Worm (Caenorhabditis elegans) whole organism, L1 larva: ENCODE data around the gene T23B12.11.
A peak's percentile ranks its signal among the peaks of the same experiment; 100 is the strongest.

Source experiments
- C04F5.9 ChIP-seq: sonication (generic microtip); optimal IDR thresholded peaks from 2 replicates; lab custom pipeline; 2016; ENCODE audit warnings: missing genetic modification characterization, missing compliant biosample characterization
- F16B12.6 ChIP-seq: fragments of 150-350 bp; optimal IDR thresholded peaks from 2 replicates; lab custom pipeline; 2014; ENCODE audit warnings: missing biosample characterization, missing genetic modification characterization
- Y116A8C.19 ChIP-seq: sonication (generic microtip); optimal IDR thresholded peaks from 2 replicates; lab custom pipeline; 2016; ENCODE audit warnings: missing compliant biosample characterization, missing genetic modification characterization, borderline replicate concordance
- alr-1 ChIP-seq: fragments of 200-800 bp; sonication (Bioruptor generic); optimal IDR thresholded peaks from 2 replicates; lab custom pipeline; 2018; ENCODE audit warnings: borderline replicate concordance, mild to moderate bottlenecking, missing genetic modification characterization, missing compliant biosample characterization
- ama-1 ChIP-seq: fragments of 150-350 bp; optimal IDR thresholded peaks from 2 replicates; lab custom pipeline; 2014
- blmp-1 ChIP-seq: fragments of 150-350 bp; optimal IDR thresholded peaks from 2 replicates; lab custom pipeline; 2014; ENCODE audit warnings: missing biosample characterization, missing genetic modification characterization
- ceh-63 ChIP-seq: fragments of 200-800 bp; sonication (Bioruptor generic); optimal IDR thresholded peaks from 2 replicates; lab custom pipeline; 2018; ENCODE audit warnings: mild to moderate bottlenecking, missing genetic modification characterization, missing compliant biosample characterization
- ceh-88 ChIP-seq: fragments of 200-800 bp; sonication (Bioruptor generic); IDR thresholded peaks from 2 replicates; pipeline ENCODE4 v1.3.6; 2022; ENCODE audit warnings: missing genetic modification characterization, missing compliant biosample characterization
- ceh-90 ChIP-seq: sonication (generic microtip); optimal IDR thresholded peaks from 2 replicates; lab custom pipeline; 2016; ENCODE audit warnings: missing genetic modification characterization, missing compliant biosample characterization
- ces-1 ChIP-seq: fragments of 150-350 bp; optimal IDR thresholded peaks from 2 replicates; lab custom pipeline; 2014; ENCODE audit warnings: missing biosample characterization, missing genetic modification reagents, missing genetic modification characterization
- dpl-1 ChIP-seq, 3 experiments: fragments of 150-350 bp in 2 of 3; sonication (generic microtip) in 1 of 3; optimal IDR thresholded peaks; 2 replicates each; lab custom pipeline; 2014 to 2017; ENCODE audit warnings: missing biosample characterization in 3 of 3, missing genetic modification characterization in 3 of 3, missing genetic modification reagents in 3 of 3
- efl-1 ChIP-seq, 4 experiments: fragments of 150-350 bp; optimal IDR thresholded peaks in 3 of 4; peaks in 1 of 4; 1 replicate in 1 of 4; 2 replicates in 3 of 4; lab custom pipeline; 2014; ENCODE audit warnings: missing biosample characterization in 2 of 4, missing genetic modification characterization in 2 of 4, missing genetic modification reagents in 2 of 4
- efl-3 ChIP-seq: fragments of 200-800 bp; sonication (Bioruptor generic); optimal IDR thresholded peaks from 2 replicates; lab custom pipeline; 2018; ENCODE audit warnings: mild to moderate bottlenecking, missing genetic modification characterization, missing compliant biosample characterization
- elt-2 ChIP-seq: sonication (generic microtip); optimal IDR thresholded peaks from 2 replicates; lab custom pipeline; 2016; ENCODE audit warnings: missing genetic modification characterization, mild to moderate bottlenecking, inconsistent platforms, missing compliant biosample characterization, missing genetic modification reagents
- hlh-4 ChIP-seq: sonication (generic microtip); optimal IDR thresholded peaks from 2 replicates; lab custom pipeline; 2016; ENCODE audit warnings: mild to moderate bottlenecking, missing genetic modification characterization, missing compliant biosample characterization
- hpl-2 ChIP-seq: fragments of 150-350 bp; optimal IDR thresholded peaks from 2 replicates; lab custom pipeline; 2014; ENCODE audit warnings: missing biosample characterization, missing genetic modification reagents, missing genetic modification characterization
- irx-1 ChIP-seq: sonication (generic microtip); optimal IDR thresholded peaks from 2 replicates; lab custom pipeline; 2016; ENCODE audit warnings: missing genetic modification characterization, missing compliant biosample characterization
- lin-35 ChIP-seq, 2 experiments: fragments of 150-350 bp; optimal IDR thresholded peaks; 2 replicates each; lab custom pipeline; 2014; ENCODE audit warnings: missing biosample characterization in 2 of 2, missing genetic modification characterization in 2 of 2, missing genetic modification reagents in 2 of 2
- mdl-1 ChIP-seq, 2 experiments: fragments of 150-350 bp; optimal IDR thresholded peaks; 2 replicates each; lab custom pipeline; 2014 to 2017; ENCODE audit warnings: missing biosample characterization in 2 of 2, missing genetic modification characterization in 2 of 2, inconsistent platforms in 1 of 2
- mep-1 ChIP-seq: fragments of 150-350 bp; optimal IDR thresholded peaks from 2 replicates; lab custom pipeline; 2014; ENCODE audit warnings: missing biosample characterization, missing genetic modification characterization
- nhr-11 ChIP-seq: fragments of 150-350 bp; optimal IDR thresholded peaks from 2 replicates; lab custom pipeline; 2014; ENCODE audit warnings: missing biosample characterization, missing genetic modification characterization
- nhr-12 ChIP-seq: sonication (generic microtip); optimal IDR thresholded peaks from 2 replicates; lab custom pipeline; 2017; ENCODE audit warnings: missing biosample characterization, missing genetic modification characterization
- nhr-20 ChIP-seq: sonication (generic microtip); optimal IDR thresholded peaks from 2 replicates; lab custom pipeline; 2016; ENCODE audit warnings: mild to moderate bottlenecking, missing genetic modification characterization, missing compliant biosample characterization
- nhr-47 ChIP-seq: sonication (generic microtip); optimal IDR thresholded peaks from 2 replicates; lab custom pipeline; 2016; ENCODE audit warnings: mild to moderate bottlenecking, missing genetic modification characterization, moderate library complexity, missing compliant biosample characterization
- nhr-76 ChIP-seq: sonication (generic microtip); optimal IDR thresholded peaks from 2 replicates; lab custom pipeline; 2017; ENCODE audit warnings: missing biosample characterization, missing genetic modification characterization
- nhr-77 ChIP-seq: fragments of 150-350 bp; optimal IDR thresholded peaks from 2 replicates; lab custom pipeline; 2014; ENCODE audit warnings: missing biosample characterization, missing genetic modification characterization
- nhr-85 ChIP-seq: sonication (generic microtip); peaks from one replicate; lab custom pipeline; 2016; ENCODE audit warnings: missing genetic modification characterization, inconsistent platforms, missing compliant biosample characterization
- nhr-90 ChIP-seq: sonication (generic microtip); optimal IDR thresholded peaks from 2 replicates; lab custom pipeline; 2016; ENCODE audit warnings: mild to moderate bottlenecking, missing genetic modification characterization, missing compliant biosample characterization; ENCODE audit not compliant: poor library complexity
- pag-3 ChIP-seq: sonication (generic microtip); optimal IDR thresholded peaks from 2 replicates; lab custom pipeline; 2017; ENCODE audit warnings: missing genetic modification characterization, mild to moderate bottlenecking, missing compliant biosample characterization, antibody characterized with exemption, borderline replicate concordance; ENCODE audit not compliant: insufficient read depth
- pax-3 ChIP-seq: fragments of 200-800 bp; sonication (Bioruptor generic); optimal IDR thresholded peaks from 2 replicates; lab custom pipeline; 2018; ENCODE audit warnings: mild to moderate bottlenecking, missing genetic modification characterization, moderate library complexity, missing compliant biosample characterization
- snu-23 ChIP-seq: sonication (generic microtip); optimal IDR thresholded peaks from 2 replicates; lab custom pipeline; 2016; ENCODE audit warnings: missing genetic modification characterization, missing compliant biosample characterization
- sup-37 ChIP-seq: fragments of 200-800 bp; sonication (Bioruptor generic); optimal IDR thresholded peaks from 2 replicates; lab custom pipeline; 2018; ENCODE audit warnings: mild to moderate bottlenecking, missing genetic modification characterization, missing compliant biosample characterization
- tbx-2 ChIP-seq: sonication (generic microtip); optimal IDR thresholded peaks from 2 replicates; lab custom pipeline; 2016; ENCODE audit warnings: missing genetic modification characterization, missing compliant biosample characterization
- unc-30 ChIP-seq: sonication (generic microtip); optimal IDR thresholded peaks from 2 replicates; lab custom pipeline; 2017; ENCODE audit warnings: missing biosample characterization, missing genetic modification characterization
- unc-62 ChIP-seq: fragments of 150-350 bp; optimal IDR thresholded peaks from 2 replicates; lab custom pipeline; 2014; ENCODE audit warnings: missing biosample characterization, missing genetic modification reagents, missing genetic modification characterization
- ztf-4 ChIP-seq: fragments of 150-350 bp; optimal IDR thresholded peaks from 2 replicates; lab custom pipeline; 2014; ENCODE audit warnings: missing biosample characterization, missing genetic modification characterization

T23B12.11 gene

DNA sequence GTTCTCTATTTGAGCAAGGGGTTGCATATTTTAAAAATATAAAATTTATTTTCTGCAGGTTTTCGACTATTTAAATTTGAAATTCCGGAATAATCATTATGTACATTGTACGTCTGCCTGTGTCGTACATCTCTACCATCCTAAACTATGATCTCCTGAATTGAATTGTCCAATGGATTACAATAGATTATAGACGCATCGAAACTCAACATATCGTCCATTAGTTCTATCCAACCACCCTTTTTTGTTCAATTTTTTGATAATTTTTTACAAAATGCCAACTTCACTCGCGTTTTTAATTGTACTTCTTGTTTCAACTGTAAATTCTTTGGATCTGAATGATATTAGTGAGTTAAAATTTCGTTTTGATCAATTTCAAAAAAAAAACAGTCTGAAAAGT is 44.8 kb upstream of the T23B12.11 start, which contains the start of gene F52E1.2:
F52E1.2 (plus strand) TSS at position 190 of the 400 bp plus-strand sequence.
- no peak for TF ChIP-seq ztf-4 (tag; lab: Kevin White, UChicago)
- TF ChIP-seq hpl-2 (GFP tag; lab: Kevin White, UChicago), result no peak
- no peak for TF ChIP-seq ama-1 (lab: Kevin White, UChicago)
- no peak for TF ChIP-seq nhr-20 (tag; lab: Kevin White, UChicago)

DNA sequence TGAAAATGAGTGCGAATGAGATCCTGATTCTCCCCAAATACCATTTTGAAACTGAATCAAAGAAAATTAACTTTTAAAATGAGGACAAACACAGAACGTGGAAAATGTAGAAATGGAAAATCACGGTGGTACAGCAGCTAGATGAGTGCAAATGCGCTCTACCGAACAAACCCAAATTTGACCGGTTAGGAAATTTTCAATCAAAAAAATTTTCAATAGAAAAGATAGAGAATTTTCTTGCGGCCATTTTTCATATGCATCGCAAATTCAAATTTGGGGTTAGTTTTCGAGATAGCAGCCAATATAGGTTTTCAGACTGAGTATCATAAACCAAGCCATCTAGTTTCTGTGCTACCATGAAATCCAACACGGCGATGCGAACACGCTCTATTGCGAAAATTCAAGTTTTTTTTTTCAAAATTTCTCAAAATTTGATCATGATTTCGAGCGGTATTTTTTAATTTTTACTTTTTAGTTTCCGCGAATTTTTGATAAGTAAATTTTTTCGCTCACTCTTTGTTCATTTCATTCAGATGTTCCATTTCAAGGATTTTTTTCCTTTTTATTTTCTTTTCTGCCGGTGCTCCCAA is 41.7 kb upstream of the T23B12.11 start, which contains the start of gene vha-18:
vha-18 (minus strand) TSS at position 51 of the 590 bp plus-strand sequence.
- no peak for TF ChIP-seq nhr-76
- peak in 1 of 2 experiments; percentile 4 for TF ChIP-seq efl-1 (optimal IDR thresholded peaks at IDR 0.05; lab: Kevin White, UChicago)
- TF ChIP-seq efl-1 (GFP tag; optimal IDR thresholded peaks at IDR 0.05 in 1 of 2; lab: Kevin White, UChicago), result no peak

ce11 chrV:8414036-8414728 is 41.0 kb upstream of the T23B12.11 start, which contains the start of gene pos-1:
Gene pos-1 (plus strand): TSS chrV:8414086.
- TF ChIP-seq efl-1 (optimal IDR thresholded peaks at IDR 0.05; lab: Kevin White, UChicago), result no peak
- peak in 1 of 2 experiments; percentile 90 for TF ChIP-seq efl-1 (GFP tag; optimal IDR thresholded peaks at IDR 0.05 in 1 of 2; lab: Kevin White, UChicago)
- no peak for TF ChIP-seq nhr-90 (tag; lab: Kevin White, UChicago)

DNA sequence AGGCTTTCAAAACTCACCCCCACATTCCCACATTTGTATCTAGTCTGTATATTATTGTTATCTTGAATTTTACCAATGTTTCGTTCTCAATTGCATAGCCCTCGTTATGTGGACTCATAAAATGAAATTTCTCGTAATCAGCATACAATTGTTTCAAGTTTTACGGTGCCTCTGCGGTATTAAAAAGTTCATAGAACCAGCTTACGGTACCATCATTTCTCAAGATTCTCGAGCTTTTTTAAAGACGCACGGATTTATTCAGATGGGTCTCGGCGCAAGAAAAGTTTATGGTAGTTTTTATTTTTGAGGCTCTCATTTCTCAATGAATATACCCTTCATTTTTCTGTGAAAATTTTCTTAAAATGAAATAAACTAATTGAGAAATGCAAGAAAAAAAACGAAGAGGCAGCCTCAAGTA is 40.1 kb upstream of the T23B12.11 start:
- TF ChIP-seq nhr-77 (no peak), nhr-47 (no peak), irx-1 (no peak)
- TF ChIP-seq, all 84 proteins: peak for 0

DNA sequence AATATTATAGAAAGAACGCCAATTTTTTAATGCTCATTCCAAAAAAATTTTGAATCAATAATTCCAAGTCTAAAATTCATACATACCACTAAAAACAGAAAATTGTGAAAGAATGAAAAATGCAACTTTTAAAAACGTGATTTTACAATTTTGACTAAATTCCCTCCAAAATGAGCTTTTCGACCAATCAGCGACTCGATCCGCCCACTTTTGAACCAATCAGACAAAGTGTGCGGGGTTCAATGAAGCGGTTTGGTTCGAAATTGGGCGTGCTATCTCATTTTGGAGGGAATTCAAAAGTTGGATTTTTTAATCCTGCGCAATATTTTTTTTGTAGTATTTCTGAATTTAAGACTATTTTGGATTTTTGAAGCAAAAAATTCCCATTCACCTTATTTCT is 37.9 kb upstream of the T23B12.11 start:
- no peak for TF ChIP-seq unc-62 (GFP tag; lab: Kevin White, UChicago)

DNA sequence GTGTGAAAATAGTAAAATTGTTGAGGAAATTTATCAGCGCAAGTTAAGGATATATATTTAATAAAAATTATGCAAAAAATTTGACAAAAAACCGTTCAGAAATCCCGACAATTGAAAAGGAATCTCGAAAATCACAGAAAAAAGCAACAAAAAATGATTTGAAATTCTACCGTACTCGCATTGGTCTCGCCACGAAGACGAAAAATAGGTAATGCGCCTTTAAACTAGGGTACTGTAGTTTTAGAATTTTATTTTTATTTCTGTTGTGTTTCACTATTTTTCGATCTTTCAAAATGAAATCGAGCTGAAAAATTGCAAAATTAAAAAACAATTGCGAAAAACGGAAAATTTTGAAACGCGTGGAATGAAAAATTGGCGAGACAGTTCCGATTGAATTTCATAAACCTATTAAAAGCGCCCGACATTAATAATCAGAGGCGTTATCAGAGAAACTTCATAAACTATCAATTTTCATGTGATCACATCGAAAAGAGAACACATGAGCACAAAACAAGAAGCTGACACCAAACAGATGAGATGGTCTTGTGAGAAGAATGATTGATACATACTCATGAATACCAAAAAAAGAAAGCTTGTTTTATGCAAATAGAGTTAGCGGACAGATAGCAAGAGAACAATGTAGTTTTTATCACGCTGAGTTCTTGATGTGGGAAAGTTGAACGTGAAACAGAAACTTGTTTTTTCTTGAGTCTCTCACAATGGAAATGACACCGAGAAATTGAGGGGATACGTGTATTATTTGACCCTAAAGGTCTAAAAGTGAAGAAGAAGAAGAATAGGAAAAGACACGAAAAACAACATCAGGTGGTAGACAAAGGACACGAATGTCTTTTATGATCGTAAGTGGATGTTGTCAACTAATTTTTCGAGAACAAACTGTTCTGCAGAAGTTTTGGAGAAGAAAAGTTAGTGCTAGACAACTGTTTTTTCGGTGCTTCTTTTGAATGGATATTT is 30.1 kb upstream of the T23B12.11 start:
- TF ChIP-seq lin-35 (GFP tag; optimal IDR thresholded peaks at IDR 0.05; lab: Kevin White, UChicago), result peak in 1 of 2 experiments; percentile 18
- peak; percentile 42 for TF ChIP-seq ama-1 (lab: Kevin White, UChicago)
- no peak for TF ChIP-seq tbx-2 (tag; lab: Kevin White, UChicago)
- TF ChIP-seq F16B12.6, result no peak
- no peak for TF ChIP-seq efl-3 (GFP tag; lab: Kevin White, UChicago)
- TF ChIP-seq ceh-63, result no peak
- no peak for TF ChIP-seq mep-1 (tag; lab: Kevin White, UChicago)
- TF ChIP-seq ces-1, result no peak
- TF ChIP-seq mdl-1 (tag; optimal IDR thresholded peaks at IDR 0.05; lab: Kevin White, UChicago), result no peak
- TF ChIP-seq efl-1 (optimal IDR thresholded peaks at IDR 0.05; lab: Kevin White, UChicago), result no peak
- TF ChIP-seq efl-1 (GFP tag; optimal IDR thresholded peaks at IDR 0.05 in 1 of 2; lab: Kevin White, UChicago), result no peak
- TF ChIP-seq pax-3 (tag; lab: Kevin White, UChicago), result no peak
- TF ChIP-seq nhr-11 (tag; lab: Kevin White, UChicago), result no peak
- TF ChIP-seq snu-23, result no peak
- TF ChIP-seq elt-2 (tag; lab: Kevin White, UChicago), result peak; percentile 79
- no peak for TF ChIP-seq ceh-88 (GFP tag; lab: Robert Waterston, UW)
- TF ChIP-seq nhr-85, result peak; percentile 65
- no peak for TF ChIP-seq Y116A8C.19 (tag; lab: Kevin White, UChicago)
- no peak for TF ChIP-seq irx-1
- no peak for TF ChIP-seq pag-3 (tag; lab: Kevin White, UChicago)
- peak; percentile 21 for TF ChIP-seq blmp-1 (tag; lab: Kevin White, UChicago)
- TF ChIP-seq hlh-4 (tag; lab: Kevin White, UChicago), result no peak
- TF ChIP-seq dpl-1 (GFP tag; optimal IDR thresholded peaks at IDR 0.05; lab: Kevin White, UChicago), result no peak
- no peak for TF ChIP-seq sup-37 (GFP tag; lab: Kevin White, UChicago)
- TF ChIP-seq alr-1 (tag; lab: Kevin White, UChicago), result no peak
- TF ChIP-seq ztf-4 (tag; lab: Kevin White, UChicago), result no peak
- TF ChIP-seq C04F5.9 (tag; lab: Kevin White, UChicago), result no peak
- TF ChIP-seq unc-30 (tag; lab: Kevin White, UChicago), result no peak
- TF ChIP-seq ceh-90 (tag; lab: Kevin White, UChicago), result no peak
- TF ChIP-seq nhr-12 (tag; lab: Kevin White, UChicago), result no peak
